Worm (Caenorhabditis elegans): ENCODE data around the gene math-15.

DNA sequence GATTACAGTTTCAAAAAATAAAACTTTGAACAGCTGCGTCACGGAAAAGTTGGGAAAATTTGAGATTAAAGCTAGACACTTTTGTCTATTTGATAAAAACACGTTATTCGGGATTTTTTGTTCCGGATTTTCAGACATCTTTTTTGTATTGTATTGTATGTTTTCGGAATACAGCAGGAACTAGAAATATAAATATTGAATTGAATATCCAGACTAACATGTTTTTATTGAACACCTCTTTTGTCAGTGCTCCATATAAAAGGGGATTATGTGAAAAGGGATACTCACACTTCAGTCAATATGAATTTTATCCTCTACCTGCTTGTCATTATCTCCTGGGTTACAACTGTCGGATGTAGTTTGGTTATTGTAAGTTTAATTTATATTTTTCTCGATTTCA, 27.7 kb downstream of the math-15 start, which contains the start of gene C16C4.1:
- TF ChIP-seq lim-7 (GFP tag; IDR thresholded peaks at IDR 0.05) (no peak), nhr-11 (tag; optimal IDR thresholded peaks at IDR 0.05) (no peak)
